Fruit fly (Drosophila melanogaster) whole organism, embryonic: ENCODE results near the gene Pfas.

Source experiments
- Ada2b ChIP-seq: fragments of 200-800 bp; sonication (Bioruptor generic); IDR thresholded peaks from 2 replicates; pipeline ENCODE4 v1.3.6; 2022; ENCODE audit warnings: missing biosample characterization, missing genetic modification characterization
- Adf1 ChIP-seq: fragments of 200-800 bp; sonication (Bioruptor generic); IDR thresholded peaks from 2 replicates; pipeline ENCODE4 v1.3.6; 2022; ENCODE audit warnings: missing biosample characterization, missing genetic modification characterization
- Aef1 ChIP-seq: fragments of 200-800 bp; sonication (Bioruptor generic); IDR thresholded peaks from 3 replicates; pipeline ENCODE4 v1.3.6; 2022; ENCODE audit warnings: missing biosample characterization, missing genetic modification characterization
- CG11695 ChIP-seq: fragments of 200-800 bp; sonication (Bioruptor generic); IDR thresholded peaks from 3 replicates; pipeline ENCODE4 v1.3.6; 2022; ENCODE audit warnings: missing biosample characterization, missing genetic modification characterization
- CG12071 ChIP-seq: fragments of 200-800 bp; sonication (Bioruptor generic); optimal IDR thresholded peaks from 3 replicates; lab custom pipeline; 2018; ENCODE audit warnings: missing biosample characterization, mild to moderate bottlenecking, missing genetic modification characterization
- CG12236 ChIP-seq: fragments of 200-800 bp; sonication (Bioruptor generic); optimal IDR thresholded peaks from 2 replicates; lab custom pipeline; 2016; ENCODE audit warnings: missing biosample characterization, missing genetic modification characterization
- CG13123 ChIP-seq: fragments of 200-800 bp; sonication (Bioruptor generic); optimal IDR thresholded peaks from 2 replicates; lab custom pipeline; 2016; ENCODE audit warnings: missing biosample characterization, missing genetic modification characterization
- CG15073 ChIP-seq: fragments of 200-800 bp; sonication (Bioruptor generic); optimal IDR thresholded peaks from 2 replicates; lab custom pipeline; 2016; ENCODE audit warnings: missing biosample characterization, missing genetic modification characterization
- CG16779 ChIP-seq: fragments of 200-800 bp; sonication (Bioruptor generic); IDR thresholded peaks from 2 replicates; pipeline ENCODE4 v1.3.6; 2022; ENCODE audit warnings: missing biosample characterization, missing genetic modification characterization
- CG18599 ChIP-seq: fragments of 200-800 bp; sonication (Bioruptor generic); optimal IDR thresholded peaks from 3 replicates; lab custom pipeline; 2017; ENCODE audit warnings: missing biosample characterization, missing genetic modification characterization, mild to moderate bottlenecking, moderate library complexity, missing genetic modification reagents
- CG2199 ChIP-seq: fragments of 200-800 bp; sonication (Bioruptor generic); IDR thresholded peaks from 3 replicates; pipeline ENCODE4 v1.3.6; 2022; ENCODE audit warnings: missing biosample characterization, missing genetic modification characterization
- CG30431 ChIP-seq: fragments of 200-800 bp; sonication (Bioruptor generic); optimal IDR thresholded peaks from 2 replicates; lab custom pipeline; 2017; ENCODE audit warnings: missing biosample characterization, missing genetic modification characterization
- CG4282 ChIP-seq: fragments of 200-800 bp; sonication (Bioruptor generic); optimal IDR thresholded peaks from 2 replicates; lab custom pipeline; 2016; ENCODE audit warnings: missing biosample characterization, missing genetic modification characterization
- CG4617 ChIP-seq: fragments of 200-800 bp; sonication (Bioruptor generic); optimal IDR thresholded peaks from 3 replicates; lab custom pipeline; 2016; ENCODE audit warnings: missing biosample characterization, missing genetic modification characterization, borderline replicate concordance
- CG7963 ChIP-seq: fragments of 200-800 bp; sonication (Bioruptor generic); IDR thresholded peaks from 3 replicates; pipeline ENCODE4 v1.3.6; 2022; ENCODE audit warnings: missing biosample characterization, missing genetic modification characterization; ENCODE audit not compliant: partially characterized antibody
- CG9609 ChIP-seq: fragments of 200-800 bp; sonication (Bioruptor generic); optimal IDR thresholded peaks from 3 replicates; lab custom pipeline; 2016; ENCODE audit warnings: missing biosample characterization, missing genetic modification characterization
- CHES-1-like ChIP-seq: fragments of 200-800 bp; sonication (Bioruptor generic); optimal IDR thresholded peaks from 2 replicates; lab custom pipeline; 2016; ENCODE audit warnings: missing biosample characterization, missing genetic modification characterization
- Deaf1 ChIP-seq: fragments of 200-800 bp; optimal IDR thresholded peaks from 3 replicates; lab custom pipeline; 2019; ENCODE audit warnings: missing biosample characterization, mild to moderate bottlenecking, missing genetic modification characterization, moderate library complexity
- Dip2 ChIP-seq: fragments of 200-800 bp; sonication (Bioruptor generic); IDR thresholded peaks from 2 replicates; pipeline ENCODE4 v1.3.6; 2022; ENCODE audit warnings: missing biosample characterization, missing genetic modification characterization
- HLHmδ ChIP-seq: fragments of 200-800 bp; sonication (Bioruptor generic); optimal IDR thresholded peaks from 2 replicates; lab custom pipeline; 2018; ENCODE audit warnings: missing biosample characterization, mild to moderate bottlenecking, missing genetic modification characterization, moderate library complexity
- Hsf ChIP-seq: fragments of 200-800 bp; sonication (Bioruptor generic); optimal IDR thresholded peaks from 3 replicates; lab custom pipeline; 2016; ENCODE audit warnings: missing biosample characterization, missing genetic modification characterization
- Lim3 ChIP-seq: fragments of 200-800 bp; sonication (Bioruptor generic); IDR thresholded peaks from 2 replicates; pipeline ENCODE4 v1.3.6; 2022; ENCODE audit warnings: missing biosample characterization, missing genetic modification characterization
- MTF-1 ChIP-seq: fragments of 200-800 bp; sonication (Bioruptor generic); optimal IDR thresholded peaks from 2 replicates; lab custom pipeline; 2018; ENCODE audit warnings: missing biosample characterization, mild to moderate bottlenecking, missing genetic modification characterization, borderline replicate concordance
- Med ChIP-seq: fragments of 200-800 bp; sonication (Bioruptor generic); peaks from one replicate; lab custom pipeline; 2016; ENCODE audit warnings: missing biosample characterization, missing genetic modification characterization, mild to moderate bottlenecking, inconsistent platforms, moderate library complexity
- Neu2 ChIP-seq: fragments of 200-800 bp; sonication (Bioruptor generic); optimal IDR thresholded peaks from 3 replicates; lab custom pipeline; 2016; ENCODE audit warnings: missing biosample characterization, missing genetic modification characterization, borderline replicate concordance
- NfI ChIP-seq: fragments of 200-800 bp; sonication (Bioruptor generic); optimal IDR thresholded peaks from 3 replicates; lab custom pipeline; 2018; ENCODE audit warnings: missing biosample characterization, mild to moderate bottlenecking, missing genetic modification characterization, moderate library complexity
- Ravus ChIP-seq: fragments of 200-800 bp; sonication (Bioruptor generic); IDR thresholded peaks from 2 replicates; pipeline ENCODE4 v1.3.6; 2022; ENCODE audit warnings: missing biosample characterization, missing genetic modification characterization
- Ssrp ChIP-seq: fragments of 200-800 bp; sonication (Bioruptor generic); optimal IDR thresholded peaks from 2 replicates; lab custom pipeline; 2018; ENCODE audit warnings: missing biosample characterization, mild to moderate bottlenecking, missing genetic modification characterization, moderate library complexity
- YL-1 ChIP-seq: fragments of 200-800 bp; sonication (Bioruptor generic); optimal IDR thresholded peaks from 3 replicates; lab custom pipeline; 2017; ENCODE audit warnings: missing biosample characterization, mild to moderate bottlenecking, missing genetic modification characterization
- ase ChIP-seq: fragments of 200-800 bp; sonication (Bioruptor generic); IDR thresholded peaks from 3 replicates; pipeline ENCODE4 v1.3.6; 2022; ENCODE audit warnings: missing biosample characterization, missing genetic modification characterization
- bab2 ChIP-seq: fragments of 200-800 bp; sonication (Bioruptor generic); optimal IDR thresholded peaks from 2 replicates; lab custom pipeline; 2016; ENCODE audit warnings: missing biosample characterization, missing genetic modification characterization
- bbx ChIP-seq: fragments of 200-800 bp; sonication (Bioruptor generic); IDR thresholded peaks from 2 replicates; pipeline ENCODE4 v1.3.6; 2022; ENCODE audit warnings: missing biosample characterization, missing genetic modification characterization; ENCODE audit not compliant: partially characterized antibody
- ci ChIP-seq: fragments of 200-800 bp; sonication (Bioruptor generic); IDR thresholded peaks from 3 replicates; pipeline ENCODE4 v1.3.6; 2022; ENCODE audit warnings: missing biosample characterization, missing genetic modification characterization
- crc ChIP-seq: fragments of 200-800 bp; sonication (Bioruptor generic); optimal IDR thresholded peaks from 2 replicates; lab custom pipeline; 2016; ENCODE audit warnings: missing biosample characterization, missing genetic modification characterization
- croc ChIP-seq: fragments of 200-800 bp; sonication (Bioruptor generic); conservative IDR thresholded peaks from 3 replicates; pipeline ENCODE4 v1.3.6; 2022; ENCODE audit warnings: missing biosample characterization, missing genetic modification characterization
- cwo ChIP-seq: fragments of 200-800 bp; sonication (Bioruptor generic); optimal IDR thresholded peaks from 3 replicates; lab custom pipeline; 2017; ENCODE audit warnings: missing biosample characterization, missing genetic modification characterization, mild to moderate bottlenecking, moderate library complexity, missing genetic modification reagents
- dmrt11E ChIP-seq: fragments of 200-800 bp; sonication (Bioruptor generic); optimal IDR thresholded peaks from 3 replicates; lab custom pipeline; 2018; ENCODE audit warnings: missing biosample characterization, mild to moderate bottlenecking, missing genetic modification characterization, moderate library complexity
- gem ChIP-seq: fragments of 200-800 bp; sonication (Bioruptor generic); optimal IDR thresholded peaks from 2 replicates; lab custom pipeline; 2019; ENCODE audit warnings: missing biosample characterization, mild to moderate bottlenecking, missing genetic modification characterization, moderate library complexity
- gfzf ChIP-seq: fragments of 200-800 bp; sonication (Bioruptor generic); optimal IDR thresholded peaks from 2 replicates; lab custom pipeline; 2016; ENCODE audit warnings: missing biosample characterization, mild to moderate bottlenecking, missing genetic modification characterization, moderate library complexity
- grn ChIP-seq: fragments of 200-800 bp; sonication (Bioruptor generic); optimal IDR thresholded peaks from 3 replicates; lab custom pipeline; 2017; ENCODE audit warnings: missing biosample characterization, missing genetic modification characterization
- knrl ChIP-seq: fragments of 200-800 bp; sonication (Bioruptor generic); IDR thresholded peaks from 3 replicates; pipeline ENCODE4 v1.3.6; 2022; ENCODE audit warnings: missing biosample characterization, missing genetic modification characterization; ENCODE audit not compliant: partially characterized antibody
- lab ChIP-seq: fragments of 200-800 bp; sonication (Bioruptor generic); optimal IDR thresholded peaks from 3 replicates; lab custom pipeline; 2017; ENCODE audit warnings: missing biosample characterization, missing genetic modification characterization, mild to moderate bottlenecking, moderate library complexity, missing genetic modification reagents
- mirr ChIP-seq: fragments of 200-800 bp; sonication (Bioruptor generic); optimal IDR thresholded peaks from 3 replicates; lab custom pipeline; 2018; ENCODE audit warnings: missing biosample characterization, mild to moderate bottlenecking, missing genetic modification characterization
- pb ChIP-seq: fragments of 200-800 bp; sonication (Bioruptor generic); optimal IDR thresholded peaks from 3 replicates; lab custom pipeline; 2016; ENCODE audit warnings: missing biosample characterization, missing genetic modification characterization
- pita ChIP-seq: fragments of 200-800 bp; sonication (Bioruptor generic); optimal IDR thresholded peaks from 2 replicates; lab custom pipeline; 2017; ENCODE audit warnings: missing biosample characterization, mild to moderate bottlenecking, missing genetic modification characterization
- ro ChIP-seq: fragments of 200-800 bp; sonication (Bioruptor generic); IDR thresholded peaks from 2 replicates; pipeline ENCODE4 v1.3.6; 2022; ENCODE audit warnings: missing biosample characterization, missing genetic modification characterization
- row ChIP-seq: fragments of 200-800 bp; sonication (Bioruptor generic); IDR thresholded peaks from 3 replicates; pipeline ENCODE4 v1.3.6; 2022; ENCODE audit warnings: missing biosample characterization, missing genetic modification characterization
- scrt ChIP-seq: fragments of 200-800 bp; sonication (Bioruptor generic); optimal IDR thresholded peaks from 2 replicates; lab custom pipeline; 2018; ENCODE audit warnings: missing biosample characterization, mild to moderate bottlenecking, missing genetic modification characterization, moderate library complexity
- sd ChIP-seq: fragments of 200-800 bp; sonication (Bioruptor generic); optimal IDR thresholded peaks from 3 replicates; lab custom pipeline; 2018; ENCODE audit warnings: missing biosample characterization, mild to moderate bottlenecking, missing genetic modification characterization, moderate library complexity
- tin ChIP-seq: fragments of 200-800 bp; sonication (Bioruptor generic); optimal IDR thresholded peaks from 3 replicates; lab custom pipeline; 2016; ENCODE audit warnings: missing biosample characterization, missing genetic modification characterization
- tio ChIP-seq: fragments of 200-800 bp; sonication (Bioruptor generic); optimal IDR thresholded peaks from 2 replicates; lab custom pipeline; 2017; ENCODE audit warnings: missing biosample characterization, missing genetic modification characterization, inconsistent platforms
- trem ChIP-seq: fragments of 200-800 bp; optimal IDR thresholded peaks from 3 replicates; lab custom pipeline; 2019; ENCODE audit warnings: missing biosample characterization, mild to moderate bottlenecking, missing genetic modification characterization, moderate library complexity

Gene Pfas

DNA sequence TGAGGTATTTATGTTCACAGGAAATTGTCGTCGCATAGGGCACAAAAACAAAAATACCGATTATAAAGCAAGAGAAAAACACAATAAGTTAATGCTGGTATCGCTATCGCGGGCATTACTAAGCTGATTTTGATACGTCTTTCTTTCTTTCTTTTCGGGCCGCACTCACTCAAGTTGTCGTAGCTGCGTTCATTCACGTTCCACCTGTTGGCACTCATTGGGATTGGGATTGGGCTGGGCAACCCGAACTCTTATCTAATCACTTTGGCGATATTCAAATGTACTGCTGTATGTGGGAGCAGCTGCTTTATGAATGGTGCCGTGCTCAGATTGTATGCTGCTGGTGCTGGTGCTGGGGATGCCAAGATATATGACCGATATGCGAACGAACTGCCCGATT, 38.8 kb upstream of the Pfas start:
- TF ChIP-seq CG13123 (GFP tag; lab: Kevin White, UChicago), result no peak
- TF ChIP-seq scrt, result no peak
- no peak for TF ChIP-seq CG9609
- no peak for TF ChIP-seq bab2 (GFP tag; lab: Kevin White, UChicago)
- TF ChIP-seq HLHmδ (GFP tag; lab: Kevin White, UChicago), result no peak
- peak; percentile 67 for TF ChIP-seq cwo (GFP tag; lab: Kevin White, UChicago)
- no peak for TF ChIP-seq knrl
- no peak for TF ChIP-seq pita (GFP tag; lab: Kevin White, UChicago)
- peak; percentile 19 for TF ChIP-seq CG18599
- TF ChIP-seq YL-1 (GFP tag; lab: Kevin White, UChicago), result no peak
- no peak for TF ChIP-seq gfzf (GFP tag; lab: Kevin White, UChicago)
- TF ChIP-seq ro (GFP tag; lab: Robert Waterston, UW), result no peak
- TF ChIP-seq ase, result no peak
- no peak for TF ChIP-seq CG16779
- TF ChIP-seq bbx (GFP tag; lab: Robert Waterston, UW), result no peak
- TF ChIP-seq gem (tag; lab: Kevin White, UChicago), result no peak
- TF ChIP-seq crc (GFP tag; lab: Kevin White, UChicago), result no peak
- TF ChIP-seq Ada2b, result no peak
- no peak for TF ChIP-seq croc (GFP tag; lab: Robert Waterston, UW)
- no peak for TF ChIP-seq NfI (GFP tag; lab: Kevin White, UChicago)
- no peak for TF ChIP-seq lab (GFP tag; lab: Kevin White, UChicago)
- TF ChIP-seq dmrt11E, result no peak
- TF ChIP-seq CG2199 (GFP tag; lab: Robert Waterston, UW), result peak; percentile 91
- TF ChIP-seq Ssrp (tag; lab: Kevin White, UChicago), result no peak
- TF ChIP-seq Lim3, result no peak
- TF ChIP-seq Adf1, result peak; percentile 26; the same call in 1 of the 2 replicates
- peak; percentile 85 for TF ChIP-seq mirr (GFP tag; lab: Kevin White, UChicago)
- no peak for TF ChIP-seq CG12071 (GFP tag; lab: Kevin White, UChicago)
- no peak for TF ChIP-seq row (GFP tag; lab: Robert Waterston, UW)
- TF ChIP-seq ci (GFP tag; lab: Robert Waterston, UW), result no peak
- TF ChIP-seq CHES-1-like, result no peak
- no peak for TF ChIP-seq CG30431
- peak; percentile 38 for TF ChIP-seq MTF-1 (GFP tag; lab: Kevin White, UChicago)
- TF ChIP-seq Dip2 (GFP tag; lab: Robert Waterston, UW), result no peak
- TF ChIP-seq tin, result no peak
- TF ChIP-seq Ravus (GFP tag; lab: Robert Waterston, UW), result no peak
- no peak for TF ChIP-seq CG11695 (GFP tag; lab: Robert Waterston, UW)
- TF ChIP-seq tio, result no peak
- no peak for TF ChIP-seq CG12236 (GFP tag; lab: Kevin White, UChicago)
- no peak for TF ChIP-seq pb
- TF ChIP-seq CG15073 (GFP tag; lab: Kevin White, UChicago), result no peak
- peak; percentile 17 for TF ChIP-seq Deaf1 (tag; lab: Kevin White, UChicago)
- no peak for TF ChIP-seq grn (GFP tag; lab: Kevin White, UChicago)
- no peak for TF ChIP-seq Hsf
- TF ChIP-seq Aef1 (GFP tag; lab: Robert Waterston, UW), result no peak
- no peak for TF ChIP-seq CG7963 (GFP tag; lab: Robert Waterston, UW)
- peak; percentile 53 for TF ChIP-seq sd (tag; lab: Kevin White, UChicago)
- no peak for TF ChIP-seq trem
- TF ChIP-seq CG4617 (GFP tag; lab: Kevin White, UChicago), result no peak
- no peak for TF ChIP-seq CG4282 (GFP tag; lab: Kevin White, UChicago)
- TF ChIP-seq Med (GFP tag; lab: Kevin White, UChicago), result peak; percentile 63
- no peak for TF ChIP-seq Neu2 (GFP tag; lab: Kevin White, UChicago)
